Fruit fly (Drosophila melanogaster) whole organism, embryonic: ENCODE results near the gene CG46460.

Experiments used
- Bgb ChIP-seq: fragments of 200-800 bp; sonication (Bioruptor generic); IDR thresholded peaks from 2 replicates; pipeline ENCODE4 v1.3.6; 2022; ENCODE audit warnings: missing biosample characterization, missing genetic modification characterization; ENCODE audit not compliant: partially characterized antibody
- CG10543 ChIP-seq: fragments of 200-800 bp; sonication (Bioruptor generic); optimal IDR thresholded peaks from 3 replicates; lab custom pipeline; 2017; ENCODE audit warnings: missing biosample characterization, mild to moderate bottlenecking, missing genetic modification characterization, moderate library complexity
- CG1233 ChIP-seq: fragments of 200-800 bp; sonication (Bioruptor generic); optimal IDR thresholded peaks from 4 replicates; lab custom pipeline; 2018; ENCODE audit warnings: missing biosample characterization, mild to moderate bottlenecking, missing genetic modification characterization
- CG12769 ChIP-seq: fragments of 200-800 bp; sonication (Bioruptor generic); optimal IDR thresholded peaks from 2 replicates; lab custom pipeline; 2019; ENCODE audit warnings: missing biosample characterization, mild to moderate bottlenecking, missing genetic modification characterization, moderate library complexity
- CG13287 ChIP-seq: fragments of 200-800 bp; sonication (Bioruptor generic); IDR thresholded peaks from 2 replicates; pipeline ENCODE4 v1.3.6; 2022; ENCODE audit warnings: missing biosample characterization, missing genetic modification characterization; ENCODE audit not compliant: partially characterized antibody
- CG14441 ChIP-seq: fragments of 200-800 bp; sonication (Bioruptor generic); IDR thresholded peaks from 2 replicates; pipeline ENCODE4 v1.3.6; 2022; ENCODE audit warnings: missing biosample characterization, missing genetic modification characterization
- CG15073 ChIP-seq: fragments of 200-800 bp; sonication (Bioruptor generic); optimal IDR thresholded peaks from 2 replicates; lab custom pipeline; 2016; ENCODE audit warnings: missing biosample characterization, missing genetic modification characterization
- CG2120 ChIP-seq: fragments of 200-800 bp; sonication (Bioruptor generic); optimal IDR thresholded peaks from 3 replicates; lab custom pipeline; 2016; ENCODE audit warnings: missing biosample characterization, missing genetic modification characterization
- CG2199 ChIP-seq: fragments of 200-800 bp; sonication (Bioruptor generic); IDR thresholded peaks from 3 replicates; pipeline ENCODE4 v1.3.6; 2022; ENCODE audit warnings: missing biosample characterization, missing genetic modification characterization
- CG2875 ChIP-seq: fragments of 200-800 bp; sonication (Bioruptor generic); optimal IDR thresholded peaks from 2 replicates; lab custom pipeline; 2017; ENCODE audit warnings: missing biosample characterization, mild to moderate bottlenecking, missing genetic modification characterization, missing genetic modification reagents
- CG30403 ChIP-seq: fragments of 200-800 bp; sonication (Bioruptor generic); optimal IDR thresholded peaks from 3 replicates; lab custom pipeline; 2016; ENCODE audit warnings: missing biosample characterization, missing genetic modification characterization
- CG31365 ChIP-seq: fragments of 200-800 bp; sonication (Bioruptor generic); optimal IDR thresholded peaks from 2 replicates; lab custom pipeline; 2018; ENCODE audit warnings: missing biosample characterization, mild to moderate bottlenecking, missing genetic modification characterization
- CG4424 ChIP-seq: fragments of 200-800 bp; sonication (Bioruptor generic); optimal IDR thresholded peaks from 3 replicates; lab custom pipeline; 2016; ENCODE audit warnings: missing biosample characterization, missing genetic modification characterization
- CG5180 ChIP-seq: fragments of 200-800 bp; sonication (Bioruptor generic); optimal IDR thresholded peaks from 3 replicates; lab custom pipeline; 2017; ENCODE audit warnings: missing biosample characterization, missing genetic modification characterization, mild to moderate bottlenecking, moderate library complexity, missing genetic modification reagents
- CG6683 ChIP-seq: fragments of 200-800 bp; sonication (Bioruptor generic); optimal IDR thresholded peaks from 2 replicates; lab custom pipeline; 2017; ENCODE audit warnings: missing biosample characterization, mild to moderate bottlenecking, missing genetic modification characterization, missing genetic modification reagents
- CG8290 ChIP-seq, 3 experiments: fragments of 200-800 bp; sonication (Bioruptor generic); optimal IDR thresholded peaks; 2 replicates each; lab custom pipeline; 2016 to 2019; ENCODE audit warnings: missing biosample characterization in 3 of 3, missing genetic modification characterization in 3 of 3, mild to moderate bottlenecking in 2 of 3, moderate library complexity in 1 of 3
- CG9932 ChIP-seq: fragments of 200-800 bp; sonication (Bioruptor generic); IDR thresholded peaks from 2 replicates; pipeline ENCODE4 v1.3.6; 2022; ENCODE audit warnings: missing biosample characterization, missing genetic modification characterization
- CTCF ChIP-seq: fragments of 200-800 bp; sonication (Bioruptor generic); optimal IDR thresholded peaks from 2 replicates; lab custom pipeline; 2017; ENCODE audit warnings: missing biosample characterization, mild to moderate bottlenecking, missing genetic modification characterization, moderate library complexity
- Dad ChIP-seq: fragments of 200-800 bp; sonication (Bioruptor generic); optimal IDR thresholded peaks from 3 replicates; lab custom pipeline; 2016; ENCODE audit warnings: missing biosample characterization, missing genetic modification characterization
- Ets65A ChIP-seq: fragments of 200-800 bp; sonication (Bioruptor generic); peaks from one replicate; lab custom pipeline; 2016; ENCODE audit warnings: missing biosample characterization, missing genetic modification characterization
- HLHmδ ChIP-seq: fragments of 200-800 bp; sonication (Bioruptor generic); optimal IDR thresholded peaks from 2 replicates; lab custom pipeline; 2018; ENCODE audit warnings: missing biosample characterization, mild to moderate bottlenecking, missing genetic modification characterization, moderate library complexity
- MBD-R2 ChIP-seq: fragments of 200-800 bp; sonication (Bioruptor generic); IDR thresholded peaks from 2 replicates; pipeline ENCODE4 v1.3.6; 2022; ENCODE audit warnings: missing biosample characterization, missing genetic modification characterization
- NK7.1 ChIP-seq: fragments of 200-800 bp; sonication (Bioruptor generic); optimal IDR thresholded peaks from 3 replicates; lab custom pipeline; 2016; ENCODE audit warnings: missing biosample characterization, missing genetic modification characterization
- Nf-YC ChIP-seq: fragments of 200-800 bp; optimal IDR thresholded peaks from 3 replicates; lab custom pipeline; 2019; ENCODE audit warnings: missing biosample characterization, mild to moderate bottlenecking, missing genetic modification characterization, moderate library complexity
- Oaz ChIP-seq: fragments of 200-800 bp; sonication (Bioruptor generic); IDR thresholded peaks from 2 replicates; pipeline ENCODE4 v1.3.6; 2022; ENCODE audit warnings: missing biosample characterization, missing genetic modification characterization
- Ravus ChIP-seq: fragments of 200-800 bp; sonication (Bioruptor generic); IDR thresholded peaks from 2 replicates; pipeline ENCODE4 v1.3.6; 2022; ENCODE audit warnings: missing biosample characterization, missing genetic modification characterization
- Sox100B ChIP-seq: fragments of 200-800 bp; sonication (Bioruptor generic); optimal IDR thresholded peaks from 3 replicates; lab custom pipeline; 2018; ENCODE audit warnings: missing biosample characterization, mild to moderate bottlenecking, missing genetic modification characterization
- Sry-β ChIP-seq: fragments of 200-800 bp; sonication (Bioruptor generic); optimal IDR thresholded peaks from 2 replicates; lab custom pipeline; 2018; ENCODE audit warnings: missing biosample characterization, mild to moderate bottlenecking, missing genetic modification characterization, moderate library complexity
- Xrp1 ChIP-seq: fragments of 200-800 bp; sonication (Bioruptor generic); IDR thresholded peaks from 2 replicates; pipeline ENCODE4 v1.3.6; 2022; ENCODE audit warnings: missing biosample characterization, missing genetic modification characterization
- al ChIP-seq: fragments of 200-800 bp; sonication (Bioruptor generic); IDR thresholded peaks from 2 replicates; pipeline ENCODE4 v1.3.6; 2022; ENCODE audit warnings: missing biosample characterization, missing genetic modification characterization
- bbx ChIP-seq: fragments of 200-800 bp; sonication (Bioruptor generic); IDR thresholded peaks from 2 replicates; pipeline ENCODE4 v1.3.6; 2022; ENCODE audit warnings: missing biosample characterization, missing genetic modification characterization; ENCODE audit not compliant: partially characterized antibody
- ci ChIP-seq: fragments of 200-800 bp; sonication (Bioruptor generic); IDR thresholded peaks from 3 replicates; pipeline ENCODE4 v1.3.6; 2022; ENCODE audit warnings: missing biosample characterization, missing genetic modification characterization
- corto ChIP-seq: fragments of 200-800 bp; sonication (Bioruptor generic); optimal IDR thresholded peaks from 2 replicates; lab custom pipeline; 2016; ENCODE audit warnings: missing biosample characterization, mild to moderate bottlenecking, missing genetic modification characterization, moderate library complexity
- dan ChIP-seq: fragments of 200-800 bp; sonication (Bioruptor generic); IDR thresholded peaks from 2 replicates; pipeline ENCODE4 v1.3.6; 2022; ENCODE audit warnings: missing biosample characterization, missing genetic modification characterization
- h ChIP-seq: fragments of >200 bp; optimal IDR thresholded peaks from 2 replicates; lab custom pipeline; 2017
- kni ChIP-seq: fragments of 200-800 bp; sonication (Bioruptor generic); optimal IDR thresholded peaks from 3 replicates; lab custom pipeline; 2017; ENCODE audit warnings: mild to moderate bottlenecking, missing biosample characterization, missing genetic modification reagents, missing genetic modification characterization
- maf-S ChIP-seq: fragments of 200-800 bp; sonication (Bioruptor generic); optimal IDR thresholded peaks from 2 replicates; lab custom pipeline; 2016; ENCODE audit warnings: missing biosample characterization, missing genetic modification characterization
- nmo ChIP-seq: fragments of 200-800 bp; sonication (Bioruptor generic); optimal IDR thresholded peaks from 2 replicates; lab custom pipeline; 2018; ENCODE audit warnings: missing biosample characterization, mild to moderate bottlenecking, missing genetic modification characterization, moderate library complexity
- oc ChIP-seq: fragments of 200-800 bp; sonication (Bioruptor generic); optimal IDR thresholded peaks from 2 replicates; lab custom pipeline; 2018; ENCODE audit warnings: missing biosample characterization, mild to moderate bottlenecking, missing genetic modification characterization, moderate library complexity
- otp ChIP-seq: fragments of 200-800 bp; sonication (Bioruptor generic); IDR thresholded peaks from 3 replicates; pipeline ENCODE4, ENCODE4 v1.3.6; 2022; ENCODE audit warnings: missing biosample characterization, missing genetic modification characterization
- peb ChIP-seq: fragments of 200-800 bp; sonication (Bioruptor generic); IDR thresholded peaks from 2 replicates; pipeline ENCODE4 v1.3.6; 2022; ENCODE audit warnings: missing biosample characterization, missing genetic modification characterization
- pros ChIP-seq: fragments of 200-800 bp; sonication (Bioruptor generic); optimal IDR thresholded peaks from 3 replicates; lab custom pipeline; 2019; ENCODE audit warnings: missing biosample characterization, mild to moderate bottlenecking, missing genetic modification characterization, moderate library complexity
- psq ChIP-seq: fragments of 200-800 bp; sonication (Bioruptor generic); optimal IDR thresholded peaks from 2 replicates; lab custom pipeline; 2017; ENCODE audit warnings: missing biosample characterization, missing genetic modification characterization
- ro ChIP-seq: fragments of 200-800 bp; sonication (Bioruptor generic); IDR thresholded peaks from 2 replicates; pipeline ENCODE4 v1.3.6; 2022; ENCODE audit warnings: missing biosample characterization, missing genetic modification characterization
- seq ChIP-seq: fragments of 200-800 bp; sonication (Bioruptor generic); IDR thresholded peaks from 2 replicates; pipeline ENCODE4 v1.3.6; 2022; ENCODE audit warnings: missing biosample characterization, missing genetic modification characterization
- ssp ChIP-seq: fragments of 200-800 bp; sonication (Bioruptor generic); IDR thresholded peaks from 2 replicates; pipeline ENCODE4 v1.3.6; 2022; ENCODE audit warnings: missing biosample characterization, missing genetic modification characterization
- vnd ChIP-seq: fragments of 200-800 bp; sonication (Bioruptor generic); IDR thresholded peaks from 3 replicates; pipeline ENCODE4 v1.3.6; 2022; ENCODE audit warnings: missing biosample characterization, missing genetic modification characterization; ENCODE audit not compliant: partially characterized antibody
- vvl ChIP-seq: fragments of 200-800 bp; sonication (Bioruptor generic); IDR thresholded peaks from 2 replicates; pipeline ENCODE4 v1.3.6; 2022; ENCODE audit warnings: missing biosample characterization, missing genetic modification characterization
- yki ChIP-seq: fragments of >200 bp; optimal IDR thresholded peaks from 3 replicates; lab custom pipeline; 2018
- zen ChIP-seq: fragments of 200-800 bp; sonication (Bioruptor generic); optimal IDR thresholded peaks from 3 replicates; lab custom pipeline; 2018; ENCODE audit warnings: missing biosample characterization, mild to moderate bottlenecking, missing genetic modification characterization, moderate library complexity

CG46460 gene

dm6 chr3L:4232724-4233367, 5.7 kb upstream of the CG46460 start (continued):
- no peak for TF ChIP-seq CG9932 (GFP tag; lab: Robert Waterston, UW)
- TF ChIP-seq CG12769 (tag; lab: Kevin White, UChicago): no peak
- TF ChIP-seq CG4424 (GFP tag; lab: Kevin White, UChicago): peak; percentile 21
- no peak for TF ChIP-seq CG13287

- TF ChIP-seq CG1233 (no peak), seq (0 out of 2 replicates have a peak, but pooled peaks have one; percentile 15), Nf-YC (tag; lab: Kevin White, UChicago) (peak; percentile 3), peb (peak; percentile 30; the same call in 1 of the 2 replicates), CG2875 (GFP tag; lab: Kevin White, UChicago) (no peak), vvl (peak; percentile 53; the same call in 1 of the 2 replicates), CG2199 (GFP tag; lab: Robert Waterston, UW) (peak; percentile 61; the same call in 1 of the 3 replicates), Sry-β (no peak), al (no peak), CG5180 (GFP tag; lab: Kevin White, UChicago) (peak; percentile 32), otp (GFP tag; lab: Robert Waterston, UW) (no peak), CG15073 (GFP tag; lab: Kevin White, UChicago) (no peak), CG31365 (no peak), Oaz (GFP tag; lab: Robert Waterston, UW) (no peak), pros (peak; percentile 94), ssp (GFP tag; lab: Robert Waterston, UW) (no peak), vnd (no peak), Ets65A (GFP tag; lab: Kevin White, UChicago) (no peak), ro (no peak), nmo (GFP tag; lab: Kevin White, UChicago) (no peak), CG10543 (GFP tag; lab: Kevin White, UChicago) (peak; percentile 11), zen (tag; lab: Kevin White, UChicago) (peak; percentile 9), CG8290 (GFP tag; optimal IDR thresholded peaks at IDR 0.05; lab: Kevin White, UChicago) (no peak), CG8290 (tag; optimal IDR thresholded peaks at IDR 0.05; lab: Kevin White, UChicago) (no peak), CG14441 (no peak), Xrp1 (GFP tag; lab: Robert Waterston, UW) (peak; percentile 42; the same call in 1 of the 2 replicates), Sox100B (no peak), CG30403 (no peak), oc (peak; percentile 98), CG6683 (GFP tag; lab: Kevin White, UChicago) (no peak), psq (GFP tag; lab: Kevin White, UChicago) (no peak), CTCF (GFP tag; lab: Kevin White, UChicago) (no peak), ci (GFP tag; lab: Robert Waterston, UW) (peak; percentile 56; the same call in 1 of the 3 replicates), corto (GFP tag; lab: Kevin White, UChicago) (no peak), bbx (GFP tag; lab: Robert Waterston, UW) (0 out of 2 replicates have a peak, but pooled peaks have one; percentile 23), h (lab: Kevin White, UChicago) (no peak), HLHmδ (GFP tag; lab: Kevin White, UChicago) (peak; percentile 53), MBD-R2 (GFP tag; lab: Robert Waterston, UW) (no peak), Dad (GFP tag; lab: Kevin White, UChicago) (no peak), NK7.1 (GFP tag; lab: Kevin White, UChicago) (no peak), yki (no peak), Bgb (GFP tag; lab: Robert Waterston, UW) (no peak), maf-S (GFP tag; lab: Kevin White, UChicago) (no peak), kni (peak; percentile 97), dan (GFP tag; lab: Robert Waterston, UW) (no peak), CG2120 (GFP tag; lab: Kevin White, UChicago) (no peak), Ravus (GFP tag; lab: Robert Waterston, UW) (no peak)
Observed at dm6 chr3L:4232227-4232626, 5.1 kb upstream of the CG46460 start.
